Fruit fly (Drosophila melanogaster) whole organism, prepupa: ENCODE measurements around the gene P5cr.

Experiments
- Blimp-1 ChIP-seq: fragments of 200-800 bp; sonication (Bioruptor generic); optimal IDR thresholded peaks from 3 replicates; lab custom pipeline; 2017; ENCODE audit warnings: missing biosample characterization, missing genetic modification characterization, mild to moderate bottlenecking, moderate library complexity, missing genetic modification reagents
- CG10631 ChIP-seq: fragments of 200-800 bp; sonication (Bioruptor generic); optimal IDR thresholded peaks from 2 replicates; lab custom pipeline; 2016; ENCODE audit warnings: missing biosample characterization, missing genetic modification characterization
- CG10669 ChIP-seq: fragments of 200-800 bp; sonication (Bioruptor generic); optimal IDR thresholded peaks from 3 replicates; lab custom pipeline; 2018; ENCODE audit warnings: missing biosample characterization, mild to moderate bottlenecking, missing genetic modification characterization, moderate library complexity
- CG11762 ChIP-seq: fragments of 200-800 bp; sonication (Bioruptor generic); optimal IDR thresholded peaks from 3 replicates; lab custom pipeline; 2016; ENCODE audit warnings: missing biosample characterization, missing genetic modification characterization; ENCODE audit not compliant: insufficient read depth
- CG11902 ChIP-seq: fragments of 200-800 bp; sonication (Bioruptor generic); optimal IDR thresholded peaks from 3 replicates; lab custom pipeline; 2016; ENCODE audit warnings: missing biosample characterization, missing genetic modification characterization
- CG15336 ChIP-seq: fragments of 200-800 bp; sonication (Bioruptor generic); IDR thresholded peaks from 2 replicates; pipeline ENCODE4 v1.3.6; 2022; ENCODE audit warnings: missing biosample characterization, missing genetic modification characterization
- CG1621 ChIP-seq: fragments of 200-800 bp; sonication (Bioruptor generic); optimal IDR thresholded peaks from 3 replicates; lab custom pipeline; 2018; ENCODE audit warnings: missing biosample characterization, mild to moderate bottlenecking, missing genetic modification characterization
- CG16779 ChIP-seq: fragments of 200-800 bp; sonication (Bioruptor generic); optimal IDR thresholded peaks from 3 replicates; lab custom pipeline; 2017; ENCODE audit warnings: missing biosample characterization, mild to moderate bottlenecking, missing genetic modification characterization
- CG3032 ChIP-seq: fragments of 200-800 bp; optimal IDR thresholded peaks from 2 replicates; lab custom pipeline; 2019; ENCODE audit warnings: missing biosample characterization, mild to moderate bottlenecking, missing genetic modification characterization, moderate library complexity
- CG31627 ChIP-seq: fragments of 200-800 bp; sonication (Bioruptor generic); optimal IDR thresholded peaks from 3 replicates; lab custom pipeline; 2016; ENCODE audit warnings: missing biosample characterization, missing genetic modification characterization
- CG32006 ChIP-seq: fragments of 200-800 bp; sonication (Bioruptor generic); optimal IDR thresholded peaks from 3 replicates; lab custom pipeline; 2017; ENCODE audit warnings: missing biosample characterization, mild to moderate bottlenecking, missing genetic modification characterization
- CG34406 ChIP-seq: fragments of 200-800 bp; sonication (Bioruptor generic); optimal IDR thresholded peaks from 3 replicates; lab custom pipeline; 2016; ENCODE audit warnings: missing biosample characterization, missing genetic modification characterization
- CG3919 ChIP-seq: fragments of 200-800 bp; sonication (Bioruptor generic); optimal IDR thresholded peaks from 3 replicates; lab custom pipeline; 2016; ENCODE audit warnings: missing biosample characterization, missing genetic modification characterization
- CG4318 ChIP-seq: fragments of 200-800 bp; sonication (Bioruptor generic); optimal IDR thresholded peaks from 3 replicates; lab custom pipeline; 2017; ENCODE audit warnings: missing biosample characterization, mild to moderate bottlenecking, missing genetic modification characterization
- CG6163 ChIP-seq: fragments of 200-800 bp; sonication (Bioruptor generic); IDR thresholded peaks from 3 replicates; pipeline ENCODE4 v1.3.6; 2022; ENCODE audit warnings: missing biosample characterization, missing genetic modification characterization
- CG6276 ChIP-seq: fragments of 200-800 bp; sonication (Bioruptor generic); optimal IDR thresholded peaks from 2 replicates; lab custom pipeline; 2017; ENCODE audit warnings: missing biosample characterization, mild to moderate bottlenecking, missing genetic modification characterization
- CG6792 ChIP-seq: fragments of 200-800 bp; sonication (Bioruptor generic); optimal IDR thresholded peaks from 3 replicates; lab custom pipeline; 2016; ENCODE audit warnings: missing biosample characterization, missing genetic modification characterization
- CG6808 ChIP-seq: fragments of 200-800 bp; sonication (Bioruptor generic); optimal IDR thresholded peaks from 3 replicates; lab custom pipeline; 2017; ENCODE audit warnings: missing biosample characterization, missing genetic modification characterization, mild to moderate bottlenecking, moderate library complexity, missing genetic modification reagents
- CG6854 ChIP-seq: fragments of 200-800 bp; sonication (Bioruptor generic); optimal IDR thresholded peaks from 2 replicates; lab custom pipeline; 2017; ENCODE audit warnings: missing biosample characterization, mild to moderate bottlenecking, missing genetic modification characterization
- CG7368 ChIP-seq: fragments of 200-800 bp; sonication (Bioruptor generic); optimal IDR thresholded peaks from 3 replicates; lab custom pipeline; 2016; ENCODE audit warnings: missing biosample characterization, missing genetic modification characterization
- CG8119 ChIP-seq: fragments of 200-800 bp; sonication (Bioruptor generic); IDR thresholded peaks from 3 replicates; pipeline ENCODE4 v1.3.6; 2022; ENCODE audit warnings: missing biosample characterization, missing genetic modification characterization
- CG8319 ChIP-seq: fragments of 200-800 bp; sonication (Bioruptor generic); optimal IDR thresholded peaks from 3 replicates; lab custom pipeline; 2016; ENCODE audit warnings: missing biosample characterization, missing genetic modification characterization
- CG8632 ChIP-seq: fragments of 200-800 bp; sonication (Bioruptor generic); optimal IDR thresholded peaks from 3 replicates; lab custom pipeline; 2016; ENCODE audit warnings: missing biosample characterization, missing genetic modification characterization
- Eip75B ChIP-seq: fragments of 200-800 bp; sonication (Bioruptor generic); optimal IDR thresholded peaks from 3 replicates; lab custom pipeline; 2016; ENCODE audit warnings: missing biosample characterization, missing genetic modification characterization
- Eip78C ChIP-seq: fragments of 200-800 bp; sonication (Bioruptor generic); peaks from one replicate; lab custom pipeline; 2016; ENCODE audit warnings: missing biosample characterization, missing genetic modification characterization
- Gug ChIP-seq: fragments of 200-800 bp; sonication (Bioruptor generic); IDR thresholded peaks from 2 replicates; pipeline ENCODE4 v1.3.6; 2022; ENCODE audit warnings: missing biosample characterization, missing genetic modification characterization
- Hr39 ChIP-seq: fragments of 200-800 bp; sonication (Bioruptor generic); optimal IDR thresholded peaks from 2 replicates; lab custom pipeline; 2016; ENCODE audit warnings: missing biosample characterization, missing genetic modification characterization
- Hr4 ChIP-seq: fragments of 200-800 bp; sonication (Bioruptor generic); optimal IDR thresholded peaks from 3 replicates; lab custom pipeline; 2016; ENCODE audit warnings: missing biosample characterization, missing genetic modification characterization
- Met ChIP-seq: fragments of 200-800 bp; sonication (Bioruptor generic); optimal IDR thresholded peaks from 3 replicates; lab custom pipeline; 2016; ENCODE audit warnings: missing biosample characterization, missing genetic modification characterization
- Smox ChIP-seq: fragments of 200-800 bp; sonication (Bioruptor generic); optimal IDR thresholded peaks from 3 replicates; lab custom pipeline; 2016; ENCODE audit warnings: missing biosample characterization, missing genetic modification characterization
- Sox102F ChIP-seq: fragments of 200-800 bp; sonication (Bioruptor generic); optimal IDR thresholded peaks from 2 replicates; lab custom pipeline; 2016; ENCODE audit warnings: missing biosample characterization, mild to moderate bottlenecking, missing genetic modification characterization
- Sox15 ChIP-seq: fragments of 200-800 bp; sonication (Bioruptor generic); optimal IDR thresholded peaks from 3 replicates; lab custom pipeline; 2016; ENCODE audit warnings: missing biosample characterization, missing genetic modification characterization
- achi ChIP-seq: fragments of 200-800 bp; sonication (Bioruptor generic); optimal IDR thresholded peaks from 3 replicates; lab custom pipeline; 2016; ENCODE audit warnings: missing biosample characterization, missing genetic modification characterization
- acj6 ChIP-seq: fragments of 200-800 bp; sonication (Bioruptor generic); optimal IDR thresholded peaks from 3 replicates; lab custom pipeline; 2016; ENCODE audit warnings: missing biosample characterization, missing genetic modification characterization
- eg ChIP-seq: fragments of 200-800 bp; sonication (Bioruptor generic); IDR thresholded peaks from 3 replicates; pipeline ENCODE4 v1.3.6; 2022; ENCODE audit warnings: missing biosample characterization, missing genetic modification characterization
- fd59A ChIP-seq: fragments of 200-800 bp; sonication (Bioruptor generic); optimal IDR thresholded peaks from 2 replicates; lab custom pipeline; 2017; ENCODE audit warnings: missing biosample characterization, mild to moderate bottlenecking, missing genetic modification characterization, missing genetic modification reagents
- fd85E ChIP-seq: fragments of 200-800 bp; sonication (Bioruptor generic); optimal IDR thresholded peaks from 3 replicates; lab custom pipeline; 2016; ENCODE audit warnings: missing biosample characterization, missing genetic modification characterization
- fkh ChIP-seq: fragments of 200-800 bp; sonication (Bioruptor generic); optimal IDR thresholded peaks from 3 replicates; lab custom pipeline; 2017; ENCODE audit warnings: missing biosample characterization, mild to moderate bottlenecking, missing genetic modification characterization, moderate library complexity
- net ChIP-seq: fragments of 200-800 bp; sonication (Bioruptor generic); optimal IDR thresholded peaks from 3 replicates; lab custom pipeline; 2016; ENCODE audit warnings: missing biosample characterization, missing genetic modification characterization
- pdm3 ChIP-seq: fragments of 200-800 bp; sonication (Bioruptor generic); optimal IDR thresholded peaks from 3 replicates; lab custom pipeline; 2016; ENCODE audit warnings: missing biosample characterization, missing genetic modification characterization
- salr ChIP-seq, 2 experiments: fragments of 200-800 bp; sonication (Bioruptor generic); optimal IDR thresholded peaks; 3 replicates each; lab custom pipeline; 2016 to 2018; ENCODE audit warnings: missing biosample characterization in 2 of 2, missing genetic modification characterization in 2 of 2, mild to moderate bottlenecking in 1 of 2
- spab ChIP-seq: fragments of 200-800 bp; sonication (Bioruptor generic); optimal IDR thresholded peaks from 2 replicates; lab custom pipeline; 2017; ENCODE audit warnings: missing biosample characterization, mild to moderate bottlenecking, missing genetic modification characterization, missing genetic modification reagents
- svp ChIP-seq: fragments of 200-800 bp; sonication (Bioruptor generic); peaks from one replicate; lab custom pipeline; 2016; ENCODE audit warnings: missing biosample characterization, missing genetic modification characterization
- topi ChIP-seq: fragments of 200-800 bp; sonication (Bioruptor generic); optimal IDR thresholded peaks from 3 replicates; lab custom pipeline; 2016; ENCODE audit warnings: missing biosample characterization, missing genetic modification characterization
- vri ChIP-seq: fragments of 200-800 bp; sonication (Bioruptor generic); optimal IDR thresholded peaks from 3 replicates; lab custom pipeline; 2016; ENCODE audit warnings: missing biosample characterization, mild to moderate bottlenecking, missing genetic modification characterization

The P5cr gene

DNA sequence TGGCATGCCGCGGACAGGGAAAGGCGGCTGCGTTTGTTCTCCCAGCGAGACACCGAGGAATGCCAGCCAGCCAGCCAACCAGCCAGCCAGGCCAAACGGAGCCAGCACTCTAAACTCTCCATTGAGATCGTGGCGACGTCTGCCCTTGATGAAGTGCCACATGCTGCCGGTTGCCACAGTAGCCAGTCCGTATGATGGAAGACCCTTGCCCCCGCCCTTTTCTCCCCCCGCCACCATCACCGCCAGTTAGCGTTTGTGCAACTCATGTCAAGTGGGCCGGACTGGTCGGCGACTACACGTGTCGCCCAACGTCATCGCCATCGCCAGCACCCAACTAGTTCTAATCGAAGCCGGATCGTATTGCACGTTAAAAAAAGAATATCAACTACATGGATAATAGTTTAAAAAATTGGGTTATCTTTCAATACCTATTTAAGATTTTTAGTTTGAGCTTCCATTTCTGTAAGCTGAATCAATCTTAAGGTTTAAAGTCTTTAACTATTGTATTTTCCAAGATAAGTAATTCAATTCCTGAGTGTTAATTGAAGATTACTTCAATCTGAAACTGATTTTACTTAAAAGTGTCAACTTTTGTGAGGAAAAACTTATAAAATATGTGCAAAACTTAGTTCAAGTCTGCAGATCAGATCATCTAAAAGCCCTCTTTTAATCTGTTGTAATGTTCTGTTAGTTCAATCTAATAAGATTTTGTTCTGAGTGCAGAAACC, 41.7 kb downstream of the P5cr start (continued):
- TF ChIP-seq pdm3 = peak; percentile 2
- peak; percentile 2 for TF ChIP-seq acj6 (GFP tag; lab: Kevin White, UChicago)
- TF ChIP-seq svp (GFP tag; lab: Kevin White, UChicago) = peak; percentile 62
- no peak for TF ChIP-seq vri (GFP tag; lab: Kevin White, UChicago)
- TF ChIP-seq fd59A (GFP tag; lab: Kevin White, UChicago) = peak; percentile 52
- TF ChIP-seq Met (GFP tag; lab: Kevin White, UChicago) = no peak
- peak; percentile 13 for TF ChIP-seq CG6792
- no peak for TF ChIP-seq CG31627 (GFP tag; lab: Kevin White, UChicago)
- TF ChIP-seq CG1621 (tag; lab: Kevin White, UChicago) = no peak

DNA sequence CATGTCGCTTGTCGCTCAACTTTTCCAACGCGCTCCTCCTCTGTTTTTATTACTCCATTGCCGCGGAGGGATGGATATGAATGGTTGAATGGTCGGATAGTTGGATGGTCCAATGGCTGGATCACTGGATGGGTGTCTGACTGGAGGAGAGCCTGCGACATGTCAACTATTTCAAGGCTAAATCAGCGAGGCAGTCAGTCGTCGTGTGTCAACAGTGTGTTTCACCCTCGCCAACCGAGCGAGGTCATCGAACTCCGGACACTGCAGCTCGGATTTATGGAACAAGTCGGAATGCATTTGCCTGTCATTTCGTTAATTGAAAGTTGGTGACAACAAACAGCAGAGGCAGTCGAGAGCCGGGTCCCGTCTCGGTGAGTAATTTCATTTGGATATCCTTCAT, 43.2 kb downstream of the P5cr start:
- TF ChIP-seq Blimp-1 (GFP tag; lab: Kevin White, UChicago) (no peak), spab (GFP tag; lab: Kevin White, UChicago) (no peak), CG7368 (GFP tag; lab: Kevin White, UChicago) (no peak), CG10669 (GFP tag; lab: Kevin White, UChicago) (no peak), CG6792 (no peak), CG8319 (GFP tag; lab: Kevin White, UChicago) (no peak), CG32006 (no peak), Hr39 (no peak), CG6163 (GFP tag; lab: Robert Waterston, UW) (no peak), CG34406 (GFP tag; lab: Kevin White, UChicago) (no peak)
- TF ChIP-seq, all 60 proteins: peak for 0

DNA sequence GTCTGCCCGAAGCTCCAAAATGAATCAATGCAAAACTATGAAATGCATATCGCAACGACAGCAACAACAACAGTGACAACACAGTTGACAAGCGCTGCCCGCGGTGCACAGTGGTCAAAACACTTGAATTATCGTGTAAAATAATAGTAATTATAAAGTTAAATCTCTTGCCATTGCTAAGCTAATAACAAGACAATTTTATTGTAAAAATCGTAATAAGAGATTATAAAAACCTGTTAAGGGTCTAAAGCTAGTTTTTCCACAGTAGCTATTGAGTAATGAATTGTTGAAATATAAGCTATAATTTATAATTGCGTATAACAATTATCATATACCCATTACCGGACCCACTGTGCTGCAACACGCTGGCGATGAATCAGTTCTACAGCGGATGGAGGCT, 44.3 kb downstream of the P5cr start:
- TF ChIP-seq CG10631 (GFP tag; lab: Kevin White, UChicago) (peak; percentile 87), Gug (GFP tag; lab: Robert Waterston, UW) (peak; percentile 86), Eip75B (GFP tag; lab: Kevin White, UChicago) (peak; percentile 91), CG6854 (GFP tag; lab: Kevin White, UChicago) (peak; percentile 39), CG3919 (GFP tag; lab: Kevin White, UChicago) (peak; percentile 89), CG11902 (GFP tag; lab: Kevin White, UChicago) (peak; percentile 69), Hr4 (GFP tag; lab: Kevin White, UChicago) (peak; percentile 90), CG8119 (GFP tag; lab: Robert Waterston, UW) (peak; percentile 94), svp (GFP tag; lab: Kevin White, UChicago) (peak; percentile 89), eg (peak; percentile 91), CG3032 (tag; lab: Kevin White, UChicago) (peak; percentile 92), achi (GFP tag; lab: Kevin White, UChicago) (peak; percentile 90), CG10669 (GFP tag; lab: Kevin White, UChicago) (peak; percentile 92), fd85E (peak; percentile 23), CG6808 (GFP tag; lab: Kevin White, UChicago) (peak; percentile 92), Met (GFP tag; lab: Kevin White, UChicago) (peak; percentile 79), Smox (GFP tag; lab: Kevin White, UChicago) (peak; percentile 77), CG8632 (GFP tag; lab: Kevin White, UChicago) (peak; percentile 86), fd59A (GFP tag; lab: Kevin White, UChicago) (peak; percentile 87), Hr39 (peak; percentile 64), CG16779 (tag; lab: Kevin White, UChicago) (peak; percentile 85), net (GFP tag; lab: Kevin White, UChicago) (peak; percentile 89), fkh (GFP tag; lab: Kevin White, UChicago) (no peak), CG8319 (GFP tag; lab: Kevin White, UChicago) (peak; percentile 62), CG15336 (GFP tag; lab: Robert Waterston, UW) (peak; percentile 94), CG6163 (GFP tag; lab: Robert Waterston, UW) (peak; percentile 91), salr (GFP tag; optimal IDR thresholded peaks at IDR 0.05; lab: Kevin White, UChicago) (peak; percentile 69 to 84), topi (GFP tag; lab: Kevin White, UChicago) (peak; percentile 79), CG7368 (GFP tag; lab: Kevin White, UChicago) (peak; percentile 74), CG6276 (GFP tag; lab: Kevin White, UChicago) (peak; percentile 89), CG4318 (GFP tag; lab: Kevin White, UChicago) (peak; percentile 84), CG32006 (peak; percentile 93), pdm3 (peak; percentile 89), Eip78C (GFP tag; lab: Kevin White, UChicago) (peak; percentile 99), CG6792 (peak; percentile 78), Sox15 (peak; percentile 67), Sox102F (GFP tag; lab: Kevin White, UChicago) (peak; percentile 80), CG34406 (GFP tag; lab: Kevin White, UChicago) (peak; percentile 84), CG11762 (GFP tag; lab: Kevin White, UChicago) (peak; percentile 85)
